Worm (Caenorhabditis elegans) whole organism, L4 larva: Measurements from ENCODE around the gene W08E12.9.

ENCODE experiments used
- F10B5.3 ChIP-seq: sonication (generic microtip); optimal IDR thresholded peaks from 2 replicates; lab custom pipeline; 2016; ENCODE audit warnings: mild to moderate bottlenecking, missing genetic modification characterization, missing compliant biosample characterization
- F37D6.2 ChIP-seq: sonication (generic microtip); optimal IDR thresholded peaks from 2 replicates; lab custom pipeline; 2016; ENCODE audit warnings: mild to moderate bottlenecking, missing genetic modification characterization, missing compliant biosample characterization
- F44E2.7 ChIP-seq: fragments of 200-800 bp; sonication (Bioruptor generic); IDR thresholded peaks from 2 replicates; pipeline ENCODE4 v2.1.2; 2022; ENCODE audit warnings: missing genetic modification characterization, missing compliant biosample characterization
- T26A8.4 ChIP-seq: fragments of 200-800 bp; sonication (Bioruptor generic); IDR thresholded peaks from 2 replicates; pipeline ENCODE4 v1.3.6; 2022; ENCODE audit warnings: missing genetic modification characterization, missing compliant biosample characterization
- Y105C5A.15 ChIP-seq: fragments of 200-800 bp; sonication (Bioruptor generic); IDR thresholded peaks from 2 replicates; pipeline ENCODE4 v1.3.6; 2022; ENCODE audit warnings: missing genetic modification characterization, missing compliant biosample characterization
- Y5F2A.4 ChIP-seq: fragments of 200-800 bp; sonication (Bioruptor generic); optimal IDR thresholded peaks from 2 replicates; lab custom pipeline; 2018; ENCODE audit warnings: mild to moderate bottlenecking, missing genetic modification characterization, missing compliant biosample characterization
- ZK337.2 ChIP-seq: fragments of 200-800 bp; sonication (Bioruptor generic); IDR thresholded peaks from 2 replicates; pipeline ENCODE4 v1.3.6; 2022; ENCODE audit warnings: missing genetic modification reagents, missing genetic modification characterization, missing compliant biosample characterization
- ZK546.5 ChIP-seq, 2 experiments: sonication (generic microtip); optimal IDR thresholded peaks; 2 replicates each; lab custom pipeline; 2017; ENCODE audit warnings: missing biosample characterization in 2 of 2, missing genetic modification characterization in 2 of 2
- aha-1 ChIP-seq: fragments of 150-350 bp; peaks from one replicate; lab custom pipeline; 2014; ENCODE audit warnings: missing biosample characterization, missing genetic modification characterization
- aly-2 ChIP-seq: sonication (generic microtip); optimal IDR thresholded peaks from 2 replicates; lab custom pipeline; 2018; ENCODE audit warnings: missing biosample characterization, missing genetic modification characterization
- ama-1 ChIP-seq: fragments of 150-350 bp; optimal IDR thresholded peaks from 2 replicates; lab custom pipeline; 2014; ENCODE audit warnings: inconsistent platforms, mixed read lengths
- ceh-44 ChIP-seq: fragments of 200-800 bp; sonication (Bioruptor generic); IDR thresholded peaks from 2 replicates; pipeline ENCODE4 v1.3.6; 2022; ENCODE audit warnings: missing genetic modification reagents, missing genetic modification characterization, missing compliant biosample characterization
- ces-1 ChIP-seq: fragments of 150-350 bp; sonication (generic microtip); optimal IDR thresholded peaks from 4 replicates; lab custom pipeline; 2014; ENCODE audit warnings: missing biosample characterization, missing genetic modification reagents, missing genetic modification characterization
- cey-2 ChIP-seq: sonication (generic microtip); optimal IDR thresholded peaks from 3 replicates; lab custom pipeline; 2017; ENCODE audit warnings: missing genetic modification characterization, mild to moderate bottlenecking, missing compliant biosample characterization, antibody characterized with exemption, borderline replicate concordance; ENCODE audit not compliant: insufficient read depth
- daf-12 ChIP-seq: fragments of 150-350 bp; optimal IDR thresholded peaks from 2 replicates; lab custom pipeline; 2014; ENCODE audit warnings: missing biosample characterization, missing genetic modification reagents, missing genetic modification characterization
- daf-16 ChIP-seq, 3 experiments: sonication (generic microtip); optimal IDR thresholded peaks; 2 replicates each; lab custom pipeline; 2016 to 2017; ENCODE audit warnings: missing genetic modification characterization in 3 of 3, missing genetic modification reagents in 3 of 3, mild to moderate bottlenecking in 2 of 3, missing compliant biosample characterization in 2 of 3, missing biosample characterization in 1 of 3, moderate library complexity in 1 of 3
- daf-19 ChIP-seq: fragments of 200-800 bp; sonication (Bioruptor generic); conservative IDR thresholded peaks from 2 replicates; pipeline ENCODE4 v1.3.6; 2022; ENCODE audit warnings: missing genetic modification characterization, missing compliant biosample characterization
- dmd-8 ChIP-seq: fragments of 200-800 bp; sonication (Bioruptor generic); IDR thresholded peaks from 2 replicates; pipeline ENCODE4 v1.3.6; 2022; ENCODE audit warnings: missing genetic modification characterization, missing compliant biosample characterization
- dpl-1 ChIP-seq: fragments of 150-350 bp; optimal IDR thresholded peaks from 2 replicates; lab custom pipeline; 2014; ENCODE audit warnings: missing biosample characterization, missing genetic modification reagents, missing genetic modification characterization
- egl-43 ChIP-seq: fragments of 200-800 bp; sonication (Bioruptor generic); IDR thresholded peaks from 2 replicates; pipeline ENCODE4 v1.3.6; 2022; ENCODE audit warnings: missing genetic modification reagents, missing genetic modification characterization, missing compliant biosample characterization
- fos-1 ChIP-seq: fragments of 150-350 bp; optimal IDR thresholded peaks from 2 replicates; lab custom pipeline; 2014; ENCODE audit warnings: missing biosample characterization, missing genetic modification characterization
- hif-1 ChIP-seq, 2 experiments: sonication (generic microtip); optimal IDR thresholded peaks; 2 replicates each; lab custom pipeline; 2016 to 2017; ENCODE audit warnings: missing compliant biosample characterization in 2 of 2, missing genetic modification characterization in 2 of 2, missing genetic modification reagents in 2 of 2, missing genotype in 2 of 2, mild to moderate bottlenecking in 1 of 2
- hlh-30 ChIP-seq: sonication (generic microtip); optimal IDR thresholded peaks from 2 replicates; lab custom pipeline; 2017; ENCODE audit warnings: antibody characterized with exemption, mild to moderate bottlenecking, missing genetic modification characterization, missing compliant biosample characterization; ENCODE audit not compliant: insufficient read depth
- lim-7 ChIP-seq: fragments of 200-800 bp; sonication (Bioruptor generic); IDR thresholded peaks from 2 replicates; pipeline ENCODE4 v1.3.6; 2022; ENCODE audit warnings: missing genetic modification characterization, missing compliant biosample characterization
- lin-15B ChIP-seq: fragments of 150-350 bp; sonication (generic microtip); optimal IDR thresholded peaks from 3 replicates; lab custom pipeline; 2014; ENCODE audit warnings: missing biosample characterization, missing genetic modification characterization
- lin-29 ChIP-seq: fragments of 200-800 bp; sonication (Bioruptor generic); IDR thresholded peaks from 2 replicates; pipeline ENCODE4 v1.3.6; 2022; ENCODE audit warnings: missing genetic modification reagents, missing genetic modification characterization, missing compliant biosample characterization
- lin-38 ChIP-seq: fragments of 200-800 bp; sonication (Bioruptor generic); IDR thresholded peaks from 2 replicates; pipeline ENCODE4 v1.3.6; 2022; ENCODE audit warnings: missing genetic modification reagents, missing genetic modification characterization, missing compliant biosample characterization
- lin-39 ChIP-seq: fragments of 150-350 bp; optimal IDR thresholded peaks from 2 replicates; lab custom pipeline; 2014; ENCODE audit warnings: missing biosample characterization, missing genetic modification reagents, missing genetic modification characterization
- lsy-2 ChIP-seq, 2 experiments: fragments of 150-350 bp in 1 of 2; sonication (generic microtip) in 1 of 2; optimal IDR thresholded peaks; 2 replicates each; lab custom pipeline; 2014 to 2017; ENCODE audit warnings: missing biosample characterization in 2 of 2, missing genetic modification characterization in 2 of 2
- madf-5 ChIP-seq, 2 experiments: fragments of 200-800 bp; sonication (Bioruptor generic); IDR thresholded peaks; 2 replicates each; pipeline ENCODE4 v1.3.6; 2022; ENCODE audit warnings: missing compliant biosample characterization in 2 of 2, missing genetic modification characterization in 2 of 2
- mdl-1 ChIP-seq, 2 experiments: fragments of 150-350 bp in 1 of 2; sonication (generic microtip) in 1 of 2; optimal IDR thresholded peaks; 2 replicates each; lab custom pipeline; 2014 to 2017; ENCODE audit warnings: missing biosample characterization in 2 of 2, missing genetic modification characterization in 2 of 2
- mdt-29 ChIP-seq: fragments of 200-800 bp; sonication (Bioruptor generic); IDR thresholded peaks from 2 replicates; pipeline ENCODE4 v1.3.6; 2022; ENCODE audit warnings: missing genetic modification reagents, missing genetic modification characterization, missing compliant biosample characterization
- nhr-10 ChIP-seq: fragments of 150-350 bp; optimal IDR thresholded peaks from 2 replicates; lab custom pipeline; 2014; ENCODE audit warnings: missing biosample characterization, missing genetic modification characterization
- nhr-102 ChIP-seq: sonication (generic microtip); optimal IDR thresholded peaks from 2 replicates; lab custom pipeline; 2016; ENCODE audit warnings: mild to moderate bottlenecking, missing genetic modification characterization, moderate library complexity, missing compliant biosample characterization
- nhr-111 ChIP-seq: fragments of 200-800 bp; sonication (Bioruptor generic); optimal IDR thresholded peaks from 2 replicates; lab custom pipeline; 2018; ENCODE audit warnings: mild to moderate bottlenecking, missing genetic modification characterization, missing compliant biosample characterization
- nhr-28 ChIP-seq: fragments of 150-350 bp; optimal IDR thresholded peaks from 2 replicates; lab custom pipeline; 2014; ENCODE audit warnings: missing biosample characterization, missing genetic modification characterization
- nhr-41 ChIP-seq: fragments of 200-800 bp; sonication (Bioruptor generic); IDR thresholded peaks from 2 replicates; pipeline ENCODE4 v1.3.6; 2022; ENCODE audit warnings: missing genetic modification reagents, missing genetic modification characterization, missing compliant biosample characterization
- nhr-42 ChIP-seq: fragments of 200-800 bp; sonication (Bioruptor generic); IDR thresholded peaks from 2 replicates; pipeline ENCODE4 v1.3.6; 2022; ENCODE audit warnings: missing genetic modification characterization, missing compliant biosample characterization
- nhr-48 ChIP-seq: sonication (generic microtip); optimal IDR thresholded peaks from 2 replicates; lab custom pipeline; 2016; ENCODE audit warnings: mild to moderate bottlenecking, missing genetic modification characterization, missing compliant biosample characterization
- nhr-77 ChIP-seq: fragments of 150-350 bp; optimal IDR thresholded peaks from 2 replicates; lab custom pipeline; 2014; ENCODE audit warnings: missing biosample characterization, missing genetic modification characterization
- pha-4 ChIP-seq, 2 experiments: fragments of 150-350 bp in 1 of 2; fragments of 200-800 bp in 1 of 2; sonication (Bioruptor generic) in 1 of 2; IDR thresholded peaks in 1 of 2; optimal IDR thresholded peaks in 1 of 2; 2 replicates each; pipeline versions ENCODE4 v1.3.6 to Lab custom; 2014 to 2022; ENCODE audit warnings: missing genetic modification characterization in 2 of 2, missing genetic modification reagents in 2 of 2, missing biosample characterization in 1 of 2, missing compliant biosample characterization in 1 of 2
- rbr-2 ChIP-seq: sonication (generic microtip); optimal IDR thresholded peaks from 2 replicates; lab custom pipeline; 2016; ENCODE audit warnings: missing genotype, missing genetic modification characterization, missing compliant biosample characterization
- set-16 ChIP-seq: fragments of 200-800 bp; sonication (Bioruptor generic); IDR thresholded peaks from 2 replicates; pipeline ENCODE4 v1.3.6; 2022; ENCODE audit warnings: missing genetic modification reagents, missing genetic modification characterization, missing compliant biosample characterization
- skn-1 ChIP-seq: fragments of 150-350 bp; optimal IDR thresholded peaks from 2 replicates; lab custom pipeline; 2014; ENCODE audit warnings: missing biosample characterization, missing genetic modification characterization
- snpc-1.2 ChIP-seq: fragments of 200-800 bp; sonication (Bioruptor generic); IDR thresholded peaks from 2 replicates; pipeline ENCODE4 v1.3.6; 2022; ENCODE audit warnings: missing genetic modification reagents, missing genetic modification characterization, missing compliant biosample characterization
- spr-3 ChIP-seq: fragments of 200-800 bp; sonication (Bioruptor generic); optimal IDR thresholded peaks from 2 replicates; lab custom pipeline; 2018; ENCODE audit warnings: mild to moderate bottlenecking, missing genetic modification characterization, missing compliant biosample characterization
- tra-1 ChIP-seq: fragments of 200-800 bp; sonication (Bioruptor generic); IDR thresholded peaks from 2 replicates; pipeline ENCODE4 v1.3.6; 2022; ENCODE audit warnings: missing genetic modification reagents, missing genetic modification characterization, missing compliant biosample characterization
- unc-62 ChIP-seq, 3 experiments: fragments of 150-350 bp in 1 of 3; sonication (generic microtip); optimal IDR thresholded peaks in 2 of 3; peaks in 1 of 3; 1 replicate in 1 of 3; 2 replicates in 2 of 3; lab custom pipeline; 2014 to 2017; ENCODE audit warnings: missing biosample characterization in 3 of 3, missing genetic modification characterization in 3 of 3, missing genetic modification reagents in 3 of 3, missing genotype in 1 of 3
- zfp-3 ChIP-seq: fragments of 200-800 bp; sonication (Bioruptor generic); conservative IDR thresholded peaks from 2 replicates; pipeline ENCODE4 v1.3.6; 2022; ENCODE audit warnings: missing genetic modification reagents, missing genetic modification characterization, missing compliant biosample characterization
- ztf-11 ChIP-seq: fragments of 150-350 bp; optimal IDR thresholded peaks from 2 replicates; lab custom pipeline; 2014; ENCODE audit warnings: missing biosample characterization, missing genetic modification characterization

W08E12.9 gene

ce11 chrIV:3336585-3336984 is 29.2 kb upstream of the W08E12.9 start, which contains the start of gene F42A6.6 (continued):
- no peak for TF ChIP-seq hlh-30 (tag; lab: Kevin White, UChicago)
- no peak for TF ChIP-seq F10B5.3
- TF ChIP-seq daf-19 (GFP tag; lab: Robert Waterston, UW) = no peak
- peak; percentile 87 for TF ChIP-seq T26A8.4 (GFP tag; lab: Robert Waterston, UW)
- TF ChIP-seq aly-2 = no peak
- peak; percentile 33 for TF ChIP-seq rbr-2 (tag; lab: Kevin White, UChicago)
- TF ChIP-seq egl-43 (GFP tag; lab: Robert Waterston, UW) = peak; percentile 87
- no peak for TF ChIP-seq F37D6.2 (tag; lab: Kevin White, UChicago)
- no peak; the same call in 1 of the 2 replicates for TF ChIP-seq set-16 (GFP tag; lab: Robert Waterston, UW)
- no peak for TF ChIP-seq skn-1 (tag; lab: Kevin White, UChicago)
- no peak for TF ChIP-seq F44E2.7
- no peak for TF ChIP-seq lin-29 (GFP tag; lab: Robert Waterston, UW)
- TF ChIP-seq snpc-1.2 (GFP tag; lab: Robert Waterston, UW) = peak; percentile 71
- peak in 1 of 2 experiments; percentile 53 for TF ChIP-seq lsy-2 (tag; optimal IDR thresholded peaks at IDR 0.05; lab: Kevin White, UChicago)
- no peak for TF ChIP-seq cey-2 (tag; lab: Kevin White, UChicago)
- TF ChIP-seq ceh-44 (GFP tag; lab: Robert Waterston, UW) = no peak
- TF ChIP-seq nhr-102 = peak; percentile 62
- TF ChIP-seq Y5F2A.4 (GFP tag; lab: Kevin White, UChicago) = peak; percentile 77
- peak; percentile 60 for TF ChIP-seq Y105C5A.15 (GFP tag; lab: Robert Waterston, UW)
- no peak for TF ChIP-seq daf-12 (tag; lab: Kevin White, UChicago)
- peak in 1 of 2 experiments; percentile 17 for TF ChIP-seq hif-1 (tag; optimal IDR thresholded peaks at IDR 0.05; lab: Kevin White, UChicago)
- no peak for TF ChIP-seq ces-1 (GFP tag; lab: Kevin White, UChicago)
- TF ChIP-seq tra-1 (GFP tag; lab: Robert Waterston, UW) = 0 out of 2 replicates have a peak, but pooled peaks have one; percentile 22
- TF ChIP-seq mdl-1 (tag; optimal IDR thresholded peaks at IDR 0.05; lab: Kevin White, UChicago) = no peak
- TF ChIP-seq nhr-28 (tag; lab: Kevin White, UChicago) = no peak
- TF ChIP-seq ZK546.5 (tag; optimal IDR thresholded peaks at IDR 0.05; lab: Kevin White, UChicago) = no peak
- no peak for TF ChIP-seq dpl-1
- no peak for TF ChIP-seq lin-15B (tag; lab: Kevin White, UChicago)
- no peak for TF ChIP-seq nhr-41 (GFP tag; lab: Robert Waterston, UW)
- TF ChIP-seq lim-7 (GFP tag; lab: Robert Waterston, UW) = no peak
- TF ChIP-seq madf-5 (GFP tag; IDR thresholded peaks at IDR 0.05; lab: Robert Waterston, UW) = 0 out of 4 replicates have a peak, but pooled peaks have one; percentile 25 to 51
- TF ChIP-seq nhr-77 (tag; lab: Kevin White, UChicago) = peak; percentile 20
- peak; percentile 83 for TF ChIP-seq ama-1 (lab: Kevin White, UChicago)
- TF ChIP-seq ztf-11 (tag; lab: Kevin White, UChicago) = no peak
- TF ChIP-seq nhr-42 = no peak; the same call in 1 of the 2 replicates
- TF ChIP-seq fos-1 = no peak
- peak; percentile 87 for TF ChIP-seq pha-4 (GFP tag; IDR thresholded peaks at IDR 0.05; lab: Robert Waterston, UW)
- no peak for TF ChIP-seq pha-4 (tag; optimal IDR thresholded peaks at IDR 0.05; lab: Kevin White, UChicago)
- TF ChIP-seq nhr-10 (tag; lab: Kevin White, UChicago) = no peak
- peak; percentile 80 for TF ChIP-seq aha-1
- TF ChIP-seq nhr-111 = no peak
- TF ChIP-seq spr-3 (GFP tag; lab: Kevin White, UChicago) = peak; percentile 46
- no peak for TF ChIP-seq nhr-48 (tag; lab: Kevin White, UChicago)
- TF ChIP-seq daf-16 (GFP tag; optimal IDR thresholded peaks at IDR 0.05; lab: Kevin White, UChicago) = peak in 1 of 2 experiments; percentile 22
- TF ChIP-seq daf-16 (tag; optimal IDR thresholded peaks at IDR 0.05; lab: Kevin White, UChicago) = peak; percentile 30
- 0 out of 2 replicates have a peak, but pooled peaks have one; percentile 35 for TF ChIP-seq mdt-29
- peak; percentile 70; the same call in 1 of the 2 replicates for TF ChIP-seq zfp-3
- TF ChIP-seq ZK337.2 = no peak
- no peak for TF ChIP-seq dmd-8
- TF ChIP-seq unc-62 (GFP tag; optimal IDR thresholded peaks at IDR 0.05 in 1 of 2; lab: Kevin White, UChicago) = no peak
- no peak for TF ChIP-seq unc-62 (tag; optimal IDR thresholded peaks at IDR 0.05; lab: Kevin White, UChicago)
- TF ChIP-seq lin-38 = peak; percentile 84
- no peak for TF ChIP-seq lin-39 (tag; lab: Kevin White, UChicago)
